Worm (Caenorhabditis elegans): ENCODE measurements around the gene T21E8.6.

ce11 chrX:10924031-10924430, 41.9 kb downstream of the T21E8.6 start:
- no peak for TF ChIP-seq ama-1 (optimal IDR thresholded peaks at IDR 0.05)
- TF ChIP-seq lim-6 (tag; optimal IDR thresholded peaks at IDR 0.05), result no peak
- no peak for TF ChIP-seq dve-1 (tag; optimal IDR thresholded peaks at IDR 0.05)
- no peak for TF ChIP-seq syd-9 (tag; optimal IDR thresholded peaks at IDR 0.05)
- no peak for TF ChIP-seq hlh-30 (tag; optimal IDR thresholded peaks at IDR 0.05; ENCODE audit: insufficient read depth)
- TF ChIP-seq pax-1 (tag; optimal IDR thresholded peaks at IDR 0.05), result no peak
- TF ChIP-seq ceh-45 (GFP tag; IDR thresholded peaks at IDR 0.05), result no peak
- TF ChIP-seq fkh-6 (tag; optimal IDR thresholded peaks at IDR 0.05), result no peak
- TF ChIP-seq pha-2 (tag; optimal IDR thresholded peaks at IDR 0.05), result no peak

All from whole organism, late embryonic.